Fruit fly (Drosophila melanogaster): ENCODE measurements around the gene Pak3.

The Pak3 gene

dm6 chr3R:16476472-16476871, 22.9 kb upstream of the Pak3 start:
- TF ChIP-seq Myc (optimal IDR thresholded peaks at IDR 0.05), result no peak
- TF ChIP-seq psq (optimal IDR thresholded peaks at IDR 0.05), result no peak
- no peak for TF ChIP-seq ttk (optimal IDR thresholded peaks at IDR 0.05)
- no peak for TF ChIP-seq insv (optimal IDR thresholded peaks at IDR 0.05)

dm6 chr3R:16472301-16472700, 18.7 kb upstream of the Pak3 start, which contains the start of gene Gyc89Da:
Gyc89Da (plus strand) TSS chr3R:16472601.
- no peak for TF ChIP-seq Sin3A (optimal IDR thresholded peaks at IDR 0.05)
- TF ChIP-seq Myc (optimal IDR thresholded peaks at IDR 0.05), result no peak
- TF ChIP-seq ttk (optimal IDR thresholded peaks at IDR 0.05), result no peak
- TF ChIP-seq insv (optimal IDR thresholded peaks at IDR 0.05), result no peak

dm6 chr3R:16469501-16470263, 16.1 kb upstream of the Pak3 start, which contains the start of the genes CG42232 and CSN5:
CG42232 (minus strand) TSS chr3R:16469663.
CSN5 (plus strand) TSS chr3R:16470099.
- TF ChIP-seq Sin3A (optimal IDR thresholded peaks at IDR 0.05) (no peak), insv (optimal IDR thresholded peaks at IDR 0.05) (no peak), ttk (optimal IDR thresholded peaks at IDR 0.05) (no peak), h (optimal IDR thresholded peaks at IDR 0.05) (no peak), psq (optimal IDR thresholded peaks at IDR 0.05) (no peak), Myc (optimal IDR thresholded peaks at IDR 0.05) (no peak)

- TF ChIP-seq Sin3A (optimal IDR thresholded peaks at IDR 0.05) (no peak), ttk (optimal IDR thresholded peaks at IDR 0.05) (no peak), Myc (optimal IDR thresholded peaks at IDR 0.05) (no peak), h (optimal IDR thresholded peaks at IDR 0.05) (no peak), insv (optimal IDR thresholded peaks at IDR 0.05) (no peak), psq (optimal IDR thresholded peaks at IDR 0.05) (no peak)
Observed at dm6 chr3R:16468556-16468955, 14.9 kb upstream of the Pak3 start.

- TF ChIP-seq Myc (optimal IDR thresholded peaks at IDR 0.05) (no peak), psq (optimal IDR thresholded peaks at IDR 0.05) (no peak), h (optimal IDR thresholded peaks at IDR 0.05) (no peak)
Observed at dm6 chr3R:16456607-16457006, 3.0 kb upstream of the Pak3 start.

- no peak for TF ChIP-seq insv (optimal IDR thresholded peaks at IDR 0.05)
- TF ChIP-seq Sin3A (optimal IDR thresholded peaks at IDR 0.05), result no peak
- no peak for TF ChIP-seq h (optimal IDR thresholded peaks at IDR 0.05)
- TF ChIP-seq Myc (optimal IDR thresholded peaks at IDR 0.05), result no peak
- no peak for TF ChIP-seq psq (optimal IDR thresholded peaks at IDR 0.05)
- TF ChIP-seq ttk (optimal IDR thresholded peaks at IDR 0.05), result no peak
Observed at dm6 chr3R:16455875-16456274, 2.3 kb upstream of the Pak3 start, which contains the start of gene CG14883. CG14883 (plus strand) TSS chr3R:16456052.

dm6 chr3R:16454192-16454591, 571 bp upstream of the Pak3 start, which contains the start of gene CG10405:
CG10405 (plus strand) TSS chr3R:16454492.
- TF ChIP-seq Myc (optimal IDR thresholded peaks at IDR 0.05) (no peak), h (optimal IDR thresholded peaks at IDR 0.05) (no peak), insv (optimal IDR thresholded peaks at IDR 0.05) (no peak), Sin3A (optimal IDR thresholded peaks at IDR 0.05) (no peak), ttk (optimal IDR thresholded peaks at IDR 0.05) (no peak), psq (optimal IDR thresholded peaks at IDR 0.05) (no peak)

- no peak for TF ChIP-seq ttk (optimal IDR thresholded peaks at IDR 0.05)
- TF ChIP-seq Myc (optimal IDR thresholded peaks at IDR 0.05), result no peak
- no peak for TF ChIP-seq Sin3A (optimal IDR thresholded peaks at IDR 0.05)
- TF ChIP-seq insv (optimal IDR thresholded peaks at IDR 0.05), result no peak
- TF ChIP-seq h (optimal IDR thresholded peaks at IDR 0.05), result no peak
- no peak for TF ChIP-seq psq (optimal IDR thresholded peaks at IDR 0.05)
Observed at dm6 chr3R:16452954-16453587, 550 bp downstream of the Pak3 start.

- TF ChIP-seq psq (optimal IDR thresholded peaks at IDR 0.05), result no peak
- TF ChIP-seq h (optimal IDR thresholded peaks at IDR 0.05), result no peak
- TF ChIP-seq Myc (optimal IDR thresholded peaks at IDR 0.05), result no peak
- TF ChIP-seq Sin3A (optimal IDR thresholded peaks at IDR 0.05), result no peak
- no peak for TF ChIP-seq ttk (optimal IDR thresholded peaks at IDR 0.05)
- TF ChIP-seq insv (optimal IDR thresholded peaks at IDR 0.05), result no peak
Observed at dm6 chr3R:16449187-16449973, 4.2 kb downstream of the Pak3 start.

- TF ChIP-seq Myc (optimal IDR thresholded peaks at IDR 0.05) (no peak), psq (optimal IDR thresholded peaks at IDR 0.05) (no peak), insv (optimal IDR thresholded peaks at IDR 0.05) (no peak)
Observed at dm6 chr3R:16448378-16449134, 5.1 kb downstream of the Pak3 start.

- TF ChIP-seq insv (optimal IDR thresholded peaks at IDR 0.05) (no peak), psq (optimal IDR thresholded peaks at IDR 0.05) (no peak), Myc (optimal IDR thresholded peaks at IDR 0.05) (no peak), ttk (optimal IDR thresholded peaks at IDR 0.05) (no peak), h (optimal IDR thresholded peaks at IDR 0.05) (no peak), Sin3A (optimal IDR thresholded peaks at IDR 0.05) (no peak)
Observed at dm6 chr3R:16447448-16448045, 6.1 kb downstream of the Pak3 start.

Data from Kc167 (cell line).